Fruit fly (Drosophila melanogaster) whole organism, embryonic: ENCODE results near the gene CG1354.

Experiments
- CG9215 ChIP-seq: fragments of 200-800 bp; sonication (Bioruptor generic); IDR thresholded peaks from 2 replicates; pipeline ENCODE4 v1.3.6; 2022; ENCODE audit warnings: missing biosample characterization, missing genetic modification characterization
- Elba2 ChIP-seq: fragments of 200-800 bp; sonication (Bioruptor generic); optimal IDR thresholded peaks from 3 replicates; lab custom pipeline; 2016; ENCODE audit warnings: missing biosample characterization, missing genetic modification characterization
- Mad ChIP-seq: fragments of 200-800 bp; sonication (Bioruptor generic); optimal IDR thresholded peaks from 2 replicates; lab custom pipeline; 2016; ENCODE audit warnings: missing biosample characterization, missing genetic modification characterization
- ab ChIP-seq: fragments of 200-800 bp; sonication (Bioruptor generic); optimal IDR thresholded peaks from 2 replicates; lab custom pipeline; 2016; ENCODE audit warnings: missing biosample characterization, missing genetic modification characterization
- kay ChIP-seq: fragments of 200-800 bp; sonication (Bioruptor generic); optimal IDR thresholded peaks from 2 replicates; lab custom pipeline; 2016; ENCODE audit warnings: missing biosample characterization, missing genetic modification characterization
- lola ChIP-seq, 3 experiments: fragments of >200 bp in 2 of 3; fragments of 200-800 bp in 1 of 3; sonication (Bioruptor generic) in 1 of 3; optimal IDR thresholded peaks; 2 replicates each; lab custom pipeline; 2017 to 2019; ENCODE audit warnings: missing biosample characterization in 3 of 3, missing genetic modification characterization in 3 of 3, mild to moderate bottlenecking in 1 of 3, moderate library complexity in 1 of 3
- sim ChIP-seq: fragments of 200-800 bp; sonication (Bioruptor generic); IDR thresholded peaks from 2 replicates; pipeline ENCODE4 v1.3.6; 2022; ENCODE audit warnings: missing biosample characterization, missing genetic modification characterization
- trem ChIP-seq: fragments of 200-800 bp; optimal IDR thresholded peaks from 3 replicates; lab custom pipeline; 2019; ENCODE audit warnings: missing biosample characterization, mild to moderate bottlenecking, missing genetic modification characterization, moderate library complexity

DNA sequence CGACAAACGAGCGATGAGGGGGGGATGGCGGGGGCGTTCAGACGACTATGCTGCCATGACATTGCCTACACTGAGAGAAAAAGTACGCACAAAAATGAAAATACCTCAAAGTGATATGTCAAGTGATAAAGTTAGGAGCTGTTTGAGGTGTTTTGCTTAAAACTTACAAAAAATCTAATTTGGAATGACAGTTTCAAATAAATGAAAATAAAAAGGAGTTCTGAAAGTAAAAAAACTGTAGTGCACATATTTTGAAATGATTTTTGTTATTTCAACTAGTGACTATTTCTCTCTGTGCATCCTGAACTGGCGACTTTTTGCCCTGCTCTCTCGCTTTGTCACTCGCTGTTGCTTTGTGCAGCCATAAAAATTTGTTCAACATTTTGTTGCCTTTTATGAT lies 51.4 kb downstream of the CG1354 start:
- TF ChIP-seq lola (GFP tag; optimal IDR thresholded peaks at IDR 0.05; lab: Kevin White, UChicago) (no peak), ab (GFP tag; lab: Kevin White, UChicago) (no peak), Mad (no peak), sim (GFP tag; lab: Robert Waterston, UW) (no peak), kay (GFP tag; lab: Kevin White, UChicago) (no peak), Elba2 (no peak), CG9215 (GFP tag; lab: Robert Waterston, UW) (no peak), trem (tag; lab: Kevin White, UChicago) (no peak)
